Fruit fly (Drosophila melanogaster): ENCODE measurements around the gene Targ3.

DNA sequence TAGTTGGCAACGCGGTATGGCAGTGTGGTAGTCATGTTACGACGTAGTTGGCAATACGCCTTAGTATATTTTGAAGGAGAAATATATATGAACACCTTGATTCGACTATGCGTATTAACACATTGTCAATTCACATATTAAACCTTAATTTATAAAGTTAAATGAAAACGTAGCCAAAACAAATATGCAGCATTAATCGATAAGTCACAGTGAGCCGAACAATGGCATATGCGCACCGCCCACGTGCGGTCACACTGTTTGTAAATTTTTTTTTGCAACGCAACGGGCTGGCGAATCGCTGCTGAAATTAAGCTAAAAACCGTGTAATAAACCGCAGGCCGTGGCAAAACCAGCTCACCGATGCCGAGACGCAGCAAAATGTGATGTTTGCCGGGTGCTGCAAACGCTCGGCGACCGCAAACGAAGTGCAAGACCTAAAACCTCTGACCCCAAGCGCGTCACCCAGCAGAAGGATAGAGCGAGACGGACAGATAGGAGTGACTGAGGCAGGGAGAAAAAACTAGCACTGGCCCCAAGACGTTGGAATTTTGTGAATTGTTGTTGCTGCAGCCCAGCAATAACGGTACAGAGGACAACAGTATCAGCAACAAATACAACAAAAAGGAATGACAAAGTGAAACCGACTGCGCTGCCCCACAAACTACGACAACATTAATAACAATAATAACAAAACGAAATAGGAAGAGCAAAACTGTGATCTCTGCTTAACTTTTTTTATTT lies 20.9 kb upstream of the Targ3 start:
- no peak for TF ChIP-seq CG8478 (optimal IDR thresholded peaks at IDR 0.05)
- TF ChIP-seq CTCF (optimal IDR thresholded peaks at IDR 0.05), result no peak

All from S2 (cell line).